Worm (Caenorhabditis elegans) whole organism, mixed stage, embryonic: ENCODE data around the gene cpr-6.

Source experiments
- lin-32 ChIP-seq: fragments of 200-800 bp; sonication (Bioruptor generic); optimal IDR thresholded peaks from 2 replicates; lab custom pipeline; 2018; ENCODE audit warnings: mild to moderate bottlenecking, missing genetic modification characterization, missing compliant biosample characterization
- ztf-11 ChIP-seq: fragments of 150-350 bp; optimal IDR thresholded peaks from 2 replicates; lab custom pipeline; 2014; ENCODE audit warnings: missing biosample characterization, missing genetic modification characterization

ce11 chrX:6646387-6647061 lies 39.5 kb downstream of the cpr-6 start:
- TF ChIP-seq ztf-11 (tag; lab: Kevin White, UChicago) (no peak), lin-32 (GFP tag; lab: Kevin White, UChicago) (no peak)
